Fruit fly (Drosophila melanogaster): ENCODE results near the gene Nubp2.

The Nubp2 gene

dm6 chr3L:20487649-20488048 is 38.7 kb upstream of the Nubp2 start (continued):
- TF ChIP-seq CG14860 (GFP tag; IDR thresholded peaks at IDR 0.05; ENCODE audit: partially characterized antibody) (peak; percentile 60; the same call in 1 of the 3 replicates), CG7987 (GFP tag; optimal IDR thresholded peaks at IDR 0.05) (no peak), wek (GFP tag; optimal IDR thresholded peaks at IDR 0.05) (no peak), CG33213 (GFP tag; optimal IDR thresholded peaks at IDR 0.05) (no peak), tna (GFP tag; IDR thresholded peaks at IDR 0.05; ENCODE audit: partially characterized antibody) (peak; percentile 33; the same call in 1 of the 2 replicates), vnd (GFP tag; IDR thresholded peaks at IDR 0.05; ENCODE audit: partially characterized antibody) (peak; percentile 61), ato (GFP tag; IDR thresholded peaks at IDR 0.05; ENCODE audit: partially characterized antibody) (0 out of 2 replicates have a peak, but pooled peaks have one; percentile 9), Hsf (GFP tag; optimal IDR thresholded peaks at IDR 0.05) (no peak), sim (GFP tag; IDR thresholded peaks at IDR 0.05) (no peak), gfzf (GFP tag; optimal IDR thresholded peaks at IDR 0.05) (no peak), hb (GFP tag; IDR thresholded peaks at IDR 0.05; ENCODE audit: partially characterized antibody) (0 out of 3 replicates have a peak, but pooled peaks have one; percentile 58), pfk (GFP tag; optimal IDR thresholded peaks at IDR 0.05) (no peak), CG8388 (GFP tag; optimal IDR thresholded peaks at IDR 0.05) (no peak), mld (GFP tag; IDR thresholded peaks at IDR 0.05; ENCODE audit: partially characterized antibody) (0 out of 3 replicates have a peak, but pooled peaks have one; percentile 45), Hr39 (optimal IDR thresholded peaks at IDR 0.05) (no peak), Dll (GFP tag; IDR thresholded peaks at IDR 0.05; ENCODE audit: partially characterized antibody) (0 out of 4 replicates have a peak, but pooled peaks have one; percentile 27), tll (GFP tag; optimal IDR thresholded peaks at IDR 0.05) (no peak), Nf-YB (GFP tag; optimal IDR thresholded peaks at IDR 0.05) (no peak)

- TF ChIP-seq vnd (GFP tag; IDR thresholded peaks at IDR 0.05; ENCODE audit: partially characterized antibody) (peak; percentile 29; the same call in 1 of the 3 replicates), amos (GFP tag; IDR thresholded peaks at IDR 0.05; ENCODE audit: partially characterized antibody) (no peak; the same call in 1 of the 2 replicates), row (GFP tag; IDR thresholded peaks at IDR 0.05) (peak; percentile 34; the same call in 1 of the 3 replicates), stwl (tag; optimal IDR thresholded peaks at IDR 0.05) (peak; percentile 49), GATAe (GFP tag; conservative IDR thresholded peaks at IDR 0.05) (peak; percentile 98), Aef1 (GFP tag; IDR thresholded peaks at IDR 0.05) (no peak), CG7357 (GFP tag; IDR thresholded peaks at IDR 0.05) (no peak), CG10462 (GFP tag; optimal IDR thresholded peaks at IDR 0.05) (no peak), Dref (GFP tag; IDR thresholded peaks at IDR 0.05) (peak; percentile 54), CG1603 (tag; optimal IDR thresholded peaks at IDR 0.05) (peak; percentile 1), CG3995 (GFP tag; optimal IDR thresholded peaks at IDR 0.05) (no peak), CG7556 (GFP tag; optimal IDR thresholded peaks at IDR 0.05) (no peak), Oli (tag; optimal IDR thresholded peaks at IDR 0.05) (no peak), CG8290 (GFP tag; optimal IDR thresholded peaks at IDR 0.05) (no peak), CG8290 (tag; optimal IDR thresholded peaks at IDR 0.05) (peak in 1 of 2 experiments; percentile 29), CG18599 (GFP tag; optimal IDR thresholded peaks at IDR 0.05) (no peak), CG1832 (GFP tag; optimal IDR thresholded peaks at IDR 0.05) (peak; percentile 23), grn (GFP tag; optimal IDR thresholded peaks at IDR 0.05) (peak; percentile 94), sug (tag; optimal IDR thresholded peaks at IDR 0.05) (peak; percentile 63), sd (tag; optimal IDR thresholded peaks at IDR 0.05) (peak; percentile 17), Hmr (GFP tag; optimal IDR thresholded peaks at IDR 0.05) (peak; percentile 5), btn (GFP tag; optimal IDR thresholded peaks at IDR 0.05) (no peak), trh (GFP tag; optimal IDR thresholded peaks at IDR 0.05) (no peak), lab (GFP tag; optimal IDR thresholded peaks at IDR 0.05) (peak; percentile 55), CG12659 (GFP tag; optimal IDR thresholded peaks at IDR 0.05) (peak; percentile 5), pzg (GFP tag; optimal IDR thresholded peaks at IDR 0.05) (peak; percentile 53), gce (GFP tag; IDR thresholded peaks at IDR 0.05) (no peak), Dll (GFP tag; IDR thresholded peaks at IDR 0.05; ENCODE audit: partially characterized antibody) (0 out of 4 replicates have a peak, but pooled peaks have one; percentile 10), CG15011 (GFP tag; optimal IDR thresholded peaks at IDR 0.05) (no peak), CG13287 (GFP tag; IDR thresholded peaks at IDR 0.05; ENCODE audit: partially characterized antibody) (peak; percentile 54), E2f2 (GFP tag; IDR thresholded peaks at IDR 0.05) (peak; percentile 63)
These were observed 34.7 kb upstream of the Nubp2 start, which contains the start of gene ND-39 for dm6 chr3L:20491525-20492132. TSS of gene ND-39 (plus strand) at chr3L:20492082.

Data from whole organism, embryonic.